Fruit fly (Drosophila melanogaster) S2 (cell line): ENCODE measurements around the gene CG8607.
A peak's percentile ranks its signal among the peaks of the same experiment; 100 is the strongest.

Experiments
- CG8478 ChIP-seq: fragments of >200 bp; optimal IDR thresholded peaks from 2 replicates; lab custom pipeline; 2018
- CTCF ChIP-seq, 2 experiments: fragments of >200 bp; optimal IDR thresholded peaks; 2 replicates each; lab custom pipeline; 2018

The CG8607 gene

dm6 chr3L:7346951-7347350, 27.1 kb downstream of the CG8607 start, which contains the start of gene CG14834:
Gene CG14834 (minus strand): TSS chr3L:7347123.
- TF ChIP-seq CTCF (optimal IDR thresholded peaks at IDR 0.05; lab: Kevin White, UChicago) (no peak), CG8478 (lab: Kevin White, UChicago) (no peak)

- TF ChIP-seq CTCF (optimal IDR thresholded peaks at IDR 0.05; lab: Kevin White, UChicago) (no peak), CG8478 (lab: Kevin White, UChicago) (no peak)
Measured at dm6 chr3L:7347984-7348631, 28.2 kb downstream of the CG8607 start, which contains the start of the genes Srp19 and qm. Gene Srp19 (minus strand): TSS chr3L:7348034. Gene qm (plus strand): TSS chr3L:7348313.

- TF ChIP-seq CG8478 (lab: Kevin White, UChicago): no peak
- no peak for TF ChIP-seq CTCF (optimal IDR thresholded peaks at IDR 0.05; lab: Kevin White, UChicago)
Measured at dm6 chr3L:7349311-7349710, 29.4 kb downstream of the CG8607 start.

dm6 chr3L:7356386-7357117, 36.7 kb downstream of the CG8607 start, which contains the start of gene CTCF:
Gene CTCF (minus strand): TSS chr3L:7356713.
- peak; percentile 85 to 93 for TF ChIP-seq CTCF (optimal IDR thresholded peaks at IDR 0.05; lab: Kevin White, UChicago)
- TF ChIP-seq CG8478 (lab: Kevin White, UChicago): no peak

dm6 chr3L:7359827-7360323, 40.0 kb downstream of the CG8607 start, which contains the start of gene pst:
Gene pst (minus strand): TSS chr3L:7360263.
- no peak for TF ChIP-seq CG8478 (lab: Kevin White, UChicago)
- TF ChIP-seq CTCF (optimal IDR thresholded peaks at IDR 0.05; lab: Kevin White, UChicago): no peak

- TF ChIP-seq CG8478 (lab: Kevin White, UChicago) (no peak), CTCF (optimal IDR thresholded peaks at IDR 0.05; lab: Kevin White, UChicago) (peak; percentile 16 to 40)
Measured at dm6 chr3L:7360324-7360852, 40.5 kb downstream of the CG8607 start, which contains the start of gene Sec63. Gene Sec63 (plus strand): TSS chr3L:7360561.

dm6 chr3L:7361095-7361522, 41.2 kb downstream of the CG8607 start:
- TF ChIP-seq CG8478 (lab: Kevin White, UChicago): no peak
- TF ChIP-seq CTCF (optimal IDR thresholded peaks at IDR 0.05; lab: Kevin White, UChicago): no peak

- TF ChIP-seq CTCF (optimal IDR thresholded peaks at IDR 0.05; lab: Kevin White, UChicago) (no peak), CG8478 (lab: Kevin White, UChicago) (no peak)
Measured at dm6 chr3L:7364717-7365278, 44.9 kb downstream of the CG8607 start.

dm6 chr3L:7367798-7368678, 48.2 kb downstream of the CG8607 start:
- TF ChIP-seq CG8478 (lab: Kevin White, UChicago): no peak
- no peak for TF ChIP-seq CTCF (optimal IDR thresholded peaks at IDR 0.05; lab: Kevin White, UChicago)

dm6 chr3L:7368934-7369333, 49.1 kb downstream of the CG8607 start, which contains the start of gene Sh3beta:
Gene Sh3beta (minus strand): TSS chr3L:7369260.
- TF ChIP-seq CG8478 (lab: Kevin White, UChicago): no peak
- no peak for TF ChIP-seq CTCF (optimal IDR thresholded peaks at IDR 0.05; lab: Kevin White, UChicago)

- no peak for TF ChIP-seq CTCF (optimal IDR thresholded peaks at IDR 0.05; lab: Kevin White, UChicago)
- no peak for TF ChIP-seq CG8478 (lab: Kevin White, UChicago)
Measured at dm6 chr3L:7369543-7369942, 49.7 kb downstream of the CG8607 start, which contains the start of gene akirin. Gene akirin (plus strand): TSS chr3L:7369843.

- TF ChIP-seq CTCF (optimal IDR thresholded peaks at IDR 0.05; lab: Kevin White, UChicago): no peak
- no peak for TF ChIP-seq CG8478 (lab: Kevin White, UChicago)
Measured at dm6 chr3L:7370231-7370882, 50.5 kb downstream of the CG8607 start.
